Worm (Caenorhabditis elegans) whole organism, L4 larva: ENCODE measurements around the gene C50B8.5.

ENCODE experiments used
- Y5F2A.4 ChIP-seq: fragments of 200-800 bp; sonication (Bioruptor generic); optimal IDR thresholded peaks from 2 replicates; lab custom pipeline; 2018; ENCODE audit warnings: mild to moderate bottlenecking, missing genetic modification characterization, missing compliant biosample characterization
- aly-2 ChIP-seq: sonication (generic microtip); optimal IDR thresholded peaks from 2 replicates; lab custom pipeline; 2018; ENCODE audit warnings: missing biosample characterization, missing genetic modification characterization
- ceh-82 ChIP-seq: sonication (generic microtip); optimal IDR thresholded peaks from 2 replicates; lab custom pipeline; 2017; ENCODE audit warnings: missing biosample characterization, missing genetic modification characterization
- ces-1 ChIP-seq: fragments of 150-350 bp; sonication (generic microtip); optimal IDR thresholded peaks from 4 replicates; lab custom pipeline; 2014; ENCODE audit warnings: missing biosample characterization, missing genetic modification reagents, missing genetic modification characterization
- egl-27 ChIP-seq: sonication (generic microtip); optimal IDR thresholded peaks from 3 replicates; lab custom pipeline; 2017; ENCODE audit warnings: missing biosample characterization, missing genetic modification reagents, missing genetic modification characterization
- lir-3 ChIP-seq: sonication (generic microtip); optimal IDR thresholded peaks from 2 replicates; lab custom pipeline; 2016; ENCODE audit warnings: mild to moderate bottlenecking, missing genetic modification characterization, missing compliant biosample characterization
- lsy-2 ChIP-seq, 2 experiments: fragments of 150-350 bp in 1 of 2; sonication (generic microtip) in 1 of 2; optimal IDR thresholded peaks; 2 replicates each; lab custom pipeline; 2014 to 2017; ENCODE audit warnings: missing biosample characterization in 2 of 2, missing genetic modification characterization in 2 of 2
- nhr-111 ChIP-seq: fragments of 200-800 bp; sonication (Bioruptor generic); optimal IDR thresholded peaks from 2 replicates; lab custom pipeline; 2018; ENCODE audit warnings: mild to moderate bottlenecking, missing genetic modification characterization, missing compliant biosample characterization
- nhr-76 ChIP-seq: fragments of 150-350 bp; optimal IDR thresholded peaks from 2 replicates; lab custom pipeline; 2014; ENCODE audit warnings: missing biosample characterization, missing genetic modification characterization
- php-3 ChIP-seq: fragments of 200-800 bp; sonication (Bioruptor generic); IDR thresholded peaks from 2 replicates; pipeline ENCODE4 v1.3.6; 2022; ENCODE audit warnings: missing genetic modification reagents, missing genetic modification characterization, missing compliant biosample characterization
- snpc-4 ChIP-seq: fragments of 150-350 bp; optimal IDR thresholded peaks from 2 replicates; lab custom pipeline; 2014; ENCODE audit warnings: missing biosample characterization, missing genetic modification characterization
- unc-39 ChIP-seq: sonication (generic microtip); optimal IDR thresholded peaks from 2 replicates; lab custom pipeline; 2017; ENCODE audit warnings: missing biosample characterization, missing genetic modification characterization
- zfp-3 ChIP-seq: fragments of 200-800 bp; sonication (Bioruptor generic); conservative IDR thresholded peaks from 2 replicates; pipeline ENCODE4 v1.3.6; 2022; ENCODE audit warnings: missing genetic modification reagents, missing genetic modification characterization, missing compliant biosample characterization

DNA sequence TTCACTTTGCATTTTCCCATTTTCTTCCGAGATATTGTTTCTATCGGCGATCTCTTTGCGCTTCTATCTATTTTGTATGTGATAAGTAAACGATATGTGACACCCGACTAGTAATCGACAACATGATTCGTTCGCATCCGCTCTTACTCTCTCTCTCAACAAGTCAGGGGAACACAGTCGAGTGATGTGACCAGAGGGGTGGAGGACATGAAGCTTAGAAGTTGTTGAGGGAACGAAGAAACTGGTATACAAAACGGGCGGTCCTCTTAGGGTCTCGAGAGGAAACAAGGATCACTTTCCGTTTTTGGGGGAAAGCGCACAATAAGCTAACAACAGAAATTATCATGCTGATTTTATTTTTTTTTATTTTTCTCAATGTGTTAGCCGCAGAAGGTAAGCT, 12.3 kb downstream of the C50B8.5 start, which contains the start of gene F53F4.4:
- TF ChIP-seq ces-1 (GFP tag; lab: Kevin White, UChicago) (no peak), egl-27 (tag; lab: Kevin White, UChicago) (no peak), aly-2 (tag; lab: Kevin White, UChicago) (no peak), zfp-3 (no peak), ceh-82 (tag; lab: Kevin White, UChicago) (no peak), lir-3 (tag; lab: Kevin White, UChicago) (no peak), nhr-111 (no peak), nhr-76 (no peak), snpc-4 (tag; lab: Kevin White, UChicago) (no peak), lsy-2 (tag; optimal IDR thresholded peaks at IDR 0.05; lab: Kevin White, UChicago) (no peak), php-3 (GFP tag; lab: Robert Waterston, UW) (no peak), Y5F2A.4 (GFP tag; lab: Kevin White, UChicago) (no peak), unc-39 (tag; lab: Kevin White, UChicago) (no peak)
